Fruit fly (Drosophila melanogaster) whole organism, prepupa: ENCODE data around the gene CG9643.

Source experiments
- CG10669 ChIP-seq: fragments of 200-800 bp; sonication (Bioruptor generic); optimal IDR thresholded peaks from 3 replicates; lab custom pipeline; 2018; ENCODE audit warnings: missing biosample characterization, mild to moderate bottlenecking, missing genetic modification characterization, moderate library complexity
- CG16779 ChIP-seq: fragments of 200-800 bp; sonication (Bioruptor generic); optimal IDR thresholded peaks from 3 replicates; lab custom pipeline; 2017; ENCODE audit warnings: missing biosample characterization, mild to moderate bottlenecking, missing genetic modification characterization
- CG34406 ChIP-seq: fragments of 200-800 bp; sonication (Bioruptor generic); optimal IDR thresholded peaks from 3 replicates; lab custom pipeline; 2016; ENCODE audit warnings: missing biosample characterization, missing genetic modification characterization
- CG8319 ChIP-seq: fragments of 200-800 bp; sonication (Bioruptor generic); optimal IDR thresholded peaks from 3 replicates; lab custom pipeline; 2016; ENCODE audit warnings: missing biosample characterization, missing genetic modification characterization
- lz ChIP-seq: fragments of 200-800 bp; sonication (Bioruptor generic); optimal IDR thresholded peaks from 3 replicates; lab custom pipeline; 2016; ENCODE audit warnings: missing biosample characterization, missing genetic modification characterization
- svp ChIP-seq: fragments of 200-800 bp; sonication (Bioruptor generic); peaks from one replicate; lab custom pipeline; 2016; ENCODE audit warnings: missing biosample characterization, missing genetic modification characterization

- TF ChIP-seq CG8319 (GFP tag; lab: Kevin White, UChicago) = no peak
- peak; percentile 28 for TF ChIP-seq lz (GFP tag; lab: Kevin White, UChicago)
- TF ChIP-seq CG10669 (GFP tag; lab: Kevin White, UChicago) = peak; percentile 22
- TF ChIP-seq CG16779 = no peak
- peak; percentile 58 for TF ChIP-seq CG34406 (GFP tag; lab: Kevin White, UChicago)
- TF ChIP-seq svp = peak; percentile 84
These were observed 25.5 kb upstream of the CG9643 start for dm6 chr2L:3004601-3005000.
